Worm (Caenorhabditis elegans) whole organism, midembryonic: ENCODE measurements around the gene F56D6.14.

Experiments used
- T22C8.4 ChIP-seq: fragments of 200-800 bp; sonication (Bioruptor generic); IDR thresholded peaks from 2 replicates; pipeline ENCODE4 v1.3.6; 2022; ENCODE audit warnings: missing genetic modification characterization, missing compliant biosample characterization
- cog-1 ChIP-seq: sonication (generic microtip); optimal IDR thresholded peaks from 2 replicates; lab custom pipeline; 2016; ENCODE audit warnings: missing genetic modification characterization, missing compliant biosample characterization
- flt-1 ChIP-seq: fragments of 200-800 bp; sonication (Bioruptor generic); IDR thresholded peaks from 2 replicates; pipeline ENCODE4 v1.3.6; 2022; ENCODE audit warnings: missing genetic modification characterization, missing compliant biosample characterization
- klf-2 ChIP-seq: fragments of 200-800 bp; sonication (Bioruptor generic); conservative IDR thresholded peaks from 2 replicates; pipeline ENCODE4 v1.3.6; 2022; ENCODE audit warnings: missing genetic modification reagents, missing genetic modification characterization, missing compliant biosample characterization
- med-1 ChIP-seq: sonication (generic microtip); optimal IDR thresholded peaks from 2 replicates; lab custom pipeline; 2017; ENCODE audit warnings: missing genetic modification characterization, mild to moderate bottlenecking, missing compliant biosample characterization, antibody characterized with exemption, missing genetic modification reagents; ENCODE audit not compliant: insufficient read depth
- ref-1 ChIP-seq: fragments of 200-800 bp; sonication (Bioruptor generic); conservative IDR thresholded peaks from 2 replicates; pipeline ENCODE4 v1.3.6; 2022; ENCODE audit warnings: missing genetic modification reagents, missing genetic modification characterization, missing compliant biosample characterization
- tab-1 ChIP-seq: fragments of 200-800 bp; sonication (Bioruptor generic); IDR thresholded peaks from 2 replicates; pipeline ENCODE4 v1.3.6; 2022; ENCODE audit warnings: missing genetic modification characterization, missing compliant biosample characterization
- ztf-23 ChIP-seq: fragments of 200-800 bp; sonication (Bioruptor generic); IDR thresholded peaks from 2 replicates; pipeline ENCODE4 v1.3.6; 2022; ENCODE audit warnings: missing genetic modification reagents, missing genetic modification characterization, missing compliant biosample characterization
- ztf-29 ChIP-seq: fragments of 200-800 bp; sonication (Bioruptor generic); IDR thresholded peaks from 2 replicates; pipeline ENCODE4 v1.3.6; 2022; ENCODE audit warnings: missing genetic modification reagents, missing genetic modification characterization, missing compliant biosample characterization

ce11 chrIV:3962584-3962983 lies 45.1 kb downstream of the F56D6.14 start, which contains the start of gene Y46C8AM.1:
- no peak for TF ChIP-seq T22C8.4 (GFP tag; lab: Robert Waterston, UW)
- TF ChIP-seq tab-1 (GFP tag; lab: Robert Waterston, UW) = no peak
- no peak for TF ChIP-seq flt-1 (GFP tag; lab: Robert Waterston, UW)
- no peak for TF ChIP-seq ref-1
- no peak for TF ChIP-seq cog-1 (tag; lab: Kevin White, UChicago)
- TF ChIP-seq ztf-23 (GFP tag; lab: Robert Waterston, UW) = no peak
- no peak for TF ChIP-seq ztf-29 (GFP tag; lab: Robert Waterston, UW)
- TF ChIP-seq klf-2 (GFP tag; lab: Robert Waterston, UW) = no peak
- TF ChIP-seq med-1 = no peak
